Worm (Caenorhabditis elegans) whole organism, dauer: ENCODE results near the gene F59B10.4.

ENCODE experiments used
- unc-62 ChIP-seq: sonication (generic microtip); optimal IDR thresholded peaks from 2 replicates; lab custom pipeline; 2017; ENCODE audit warnings: missing biosample characterization, missing genetic modification reagents, missing genetic modification characterization

F59B10.4 gene

ce11 chrII:10550173-10550572 lies 31.3 kb upstream of the F59B10.4 start:
- no peak for TF ChIP-seq unc-62 (GFP tag; lab: Kevin White, UChicago)

DNA sequence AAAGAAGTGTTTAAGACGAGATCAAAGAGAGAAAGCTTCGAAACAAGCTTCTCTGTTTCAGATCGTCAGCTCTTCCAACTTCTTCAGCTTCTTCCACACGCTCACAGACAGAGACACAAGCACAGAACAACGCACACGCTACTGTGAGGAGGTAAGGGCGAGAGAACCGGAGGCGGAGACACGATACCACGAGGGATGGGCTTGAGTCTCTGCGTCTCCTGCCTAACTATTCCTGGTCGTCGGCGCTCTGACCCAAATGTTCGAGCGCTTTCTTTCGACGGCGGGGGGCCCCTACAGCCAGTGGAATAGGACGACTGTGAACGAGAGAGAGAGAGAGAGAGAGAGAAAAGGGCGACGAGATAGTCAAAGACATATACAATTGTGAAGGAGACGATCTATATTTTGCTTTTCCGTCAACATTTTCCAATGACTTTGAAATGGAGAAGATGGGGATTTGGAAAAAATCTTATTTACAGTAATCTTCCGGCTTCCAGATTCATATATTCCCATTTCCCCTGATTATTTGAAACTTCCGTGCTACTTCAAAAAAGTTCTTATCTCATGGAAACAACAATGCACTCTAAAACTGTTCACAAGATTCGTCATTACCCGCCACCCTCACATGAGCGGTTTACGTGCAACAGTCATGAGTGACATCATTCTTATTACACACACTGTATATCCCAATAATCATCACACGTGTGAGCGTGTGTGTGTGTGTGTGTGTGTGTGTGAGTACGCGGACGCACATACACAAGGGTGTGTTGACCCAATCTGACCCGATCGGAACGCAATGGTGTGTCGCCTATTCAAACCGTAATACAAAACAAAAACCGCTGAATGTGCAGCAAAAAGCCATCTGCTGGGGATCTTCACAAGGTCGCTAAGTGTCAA lies 30.1 kb upstream of the F59B10.4 start:
- no peak for TF ChIP-seq unc-62 (GFP tag; lab: Kevin White, UChicago)

DNA sequence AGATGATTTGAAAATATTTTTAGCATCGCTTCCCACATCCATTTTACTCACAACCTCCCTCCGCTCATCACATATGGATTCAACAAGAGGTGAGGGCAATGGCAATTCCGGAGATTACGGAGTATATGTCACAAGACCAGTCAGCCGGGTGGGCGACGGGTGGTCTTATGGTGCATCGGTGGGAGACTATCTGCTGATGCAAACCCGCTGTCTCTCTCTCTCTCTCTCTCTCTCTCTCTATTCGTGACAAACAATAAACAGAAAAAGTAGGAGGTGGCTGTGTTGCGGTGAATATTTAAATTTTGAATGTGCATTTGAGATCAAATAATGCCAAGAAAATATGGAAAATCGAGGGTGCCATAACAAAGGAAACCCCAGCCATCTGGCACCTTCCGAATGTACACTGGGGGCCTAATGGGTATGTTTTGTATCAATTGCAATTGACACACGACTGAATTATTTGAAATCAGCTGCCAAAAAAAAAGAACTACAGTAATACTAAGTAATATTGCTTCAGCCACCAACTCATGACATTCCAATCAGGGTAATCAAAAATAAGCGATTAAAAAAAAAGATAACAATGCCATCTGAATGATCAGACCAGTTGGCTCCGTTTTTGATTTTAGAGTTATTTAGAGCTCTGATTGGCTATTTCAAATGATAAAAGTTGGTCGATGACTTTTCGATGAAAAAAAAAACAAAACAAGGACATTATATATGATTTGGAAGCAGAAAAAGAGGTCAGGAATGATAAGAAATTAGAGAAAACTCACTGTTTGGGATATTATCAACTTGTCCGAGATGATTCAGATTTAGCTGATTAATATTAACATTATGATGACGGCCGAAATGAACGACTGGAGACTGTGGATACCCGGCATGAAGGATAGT lies 29.1 kb upstream of the F59B10.4 start:
- TF ChIP-seq unc-62 (GFP tag; lab: Kevin White, UChicago) = no peak

DNA sequence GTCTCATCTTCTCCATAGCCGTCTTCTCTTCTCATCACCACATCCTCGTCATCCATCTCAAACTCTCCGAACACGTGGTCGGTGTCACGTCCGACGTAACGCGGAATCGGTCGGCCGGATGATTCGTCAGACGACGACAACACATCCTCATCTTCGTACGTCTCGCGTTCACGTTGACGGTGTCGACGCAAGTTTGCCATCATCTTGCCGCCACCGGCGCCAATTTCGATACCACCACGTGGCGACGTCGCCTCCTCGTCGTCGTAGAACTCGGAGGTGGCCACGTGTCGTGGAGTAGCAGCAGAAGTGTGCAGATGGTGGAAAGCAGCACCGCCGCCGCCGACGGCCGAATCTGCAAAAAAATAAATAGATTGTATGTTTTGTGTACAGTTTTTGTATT lies 28.4 kb upstream of the F59B10.4 start:
- no peak for TF ChIP-seq unc-62 (GFP tag; lab: Kevin White, UChicago)

DNA sequence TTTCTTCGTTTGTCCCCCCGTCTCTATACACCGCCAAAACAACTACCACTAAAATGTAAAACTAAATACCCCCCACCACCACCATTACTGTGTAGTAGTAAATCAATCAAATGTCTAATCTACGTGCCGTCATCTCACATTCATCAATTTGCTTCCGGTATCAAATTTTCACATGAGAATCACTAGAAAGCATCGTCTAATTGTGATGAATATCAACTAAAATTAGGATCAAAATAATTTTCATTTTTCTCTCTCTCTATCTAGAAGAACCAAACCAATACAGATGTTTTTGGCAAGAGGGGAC lies 27.8 kb upstream of the F59B10.4 start:
- no peak for TF ChIP-seq unc-62 (GFP tag; lab: Kevin White, UChicago)

ce11 chrII:10545924-10546783 lies 27.2 kb upstream of the F59B10.4 start:
- TF ChIP-seq unc-62 (GFP tag; lab: Kevin White, UChicago) = no peak

DNA sequence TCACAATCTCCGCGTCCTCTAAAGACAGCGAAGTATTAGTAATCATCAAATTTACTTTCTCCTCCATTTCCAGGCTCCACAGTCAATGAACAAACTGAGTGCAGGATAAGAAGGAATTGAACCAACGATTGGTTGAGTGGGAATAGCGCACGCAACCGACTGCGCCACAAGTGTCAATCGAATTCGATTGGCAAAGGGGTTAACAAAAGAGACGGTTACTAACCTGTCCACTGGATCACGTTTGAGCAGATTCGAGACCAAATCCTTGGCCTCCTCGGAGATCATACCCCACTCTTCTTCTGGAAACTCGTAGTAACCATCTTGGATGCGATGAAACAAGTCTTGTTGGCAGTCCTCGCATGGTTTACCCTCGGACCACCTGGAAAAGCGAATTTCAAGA lies 26.3 kb upstream of the F59B10.4 start:
- no peak for TF ChIP-seq unc-62 (GFP tag; lab: Kevin White, UChicago)

DNA sequence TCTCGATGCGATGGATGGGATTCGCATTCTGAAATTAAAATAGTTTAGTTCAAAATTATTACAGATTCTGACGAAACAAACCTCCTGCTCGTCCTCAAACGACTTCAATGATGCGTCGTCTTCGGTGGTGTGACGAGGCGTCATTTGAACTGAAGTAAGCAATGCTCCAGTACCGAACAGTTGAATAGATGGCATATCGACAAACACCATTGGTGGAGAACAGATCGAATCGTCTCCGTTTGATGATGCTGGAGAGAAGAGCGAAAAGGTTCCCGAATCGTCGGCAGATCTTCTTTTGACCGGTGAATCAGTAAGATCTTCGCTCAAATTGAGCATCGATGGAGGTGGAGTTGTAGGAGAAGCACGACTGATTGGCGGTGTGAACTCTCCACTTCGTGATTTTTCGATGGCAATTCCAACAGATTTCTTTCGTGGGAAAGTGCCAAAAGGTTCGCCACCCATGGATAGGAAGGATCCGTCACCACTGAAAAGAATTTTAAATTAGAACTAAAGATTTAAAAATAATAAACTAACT lies 25.5 kb upstream of the F59B10.4 start:
- no peak for TF ChIP-seq unc-62 (GFP tag; lab: Kevin White, UChicago)

ce11 chrII:10543457-10544137 lies 24.7 kb upstream of the F59B10.4 start:
- TF ChIP-seq unc-62 (GFP tag; lab: Kevin White, UChicago) = no peak

- no peak for TF ChIP-seq unc-62 (GFP tag; lab: Kevin White, UChicago)
Measured at ce11 chrII:10542654-10543456, 23.9 kb upstream of the F59B10.4 start.

ce11 chrII:10541923-10542486 lies 23.1 kb upstream of the F59B10.4 start, which contains the start of gene pro-1:
Gene pro-1 (minus strand): TSS chrII:10541996.
- no peak for TF ChIP-seq unc-62 (GFP tag; lab: Kevin White, UChicago)

- TF ChIP-seq unc-62 (GFP tag; lab: Kevin White, UChicago) = no peak
Measured at ce11 chrII:10539232-10539631, 20.3 kb upstream of the F59B10.4 start, which contains the start of gene R166.3. Gene R166.3 (minus strand): TSS chrII:10539332.

ce11 chrII:10537988-10538387 lies 19.1 kb upstream of the F59B10.4 start:
- TF ChIP-seq unc-62 (GFP tag; lab: Kevin White, UChicago) = no peak
